Fruit fly (Drosophila melanogaster) whole organism, embryonic: ENCODE results near the gene CG31997.
A peak's percentile ranks its signal among the peaks of the same experiment; 100 is the strongest.

Source experiments
- Atf6 ChIP-seq: fragments of 200-800 bp; sonication (Bioruptor generic); IDR thresholded peaks from 2 replicates; pipeline ENCODE4 v1.3.6; 2022; ENCODE audit warnings: missing biosample characterization, missing genetic modification characterization
- BtbVII ChIP-seq: fragments of 200-800 bp; sonication (Bioruptor generic); optimal IDR thresholded peaks from 3 replicates; lab custom pipeline; 2017; ENCODE audit warnings: missing biosample characterization, mild to moderate bottlenecking, missing genetic modification characterization
- CG10147 ChIP-seq: fragments of 200-800 bp; sonication (Bioruptor generic); optimal IDR thresholded peaks from 2 replicates; lab custom pipeline; 2019; ENCODE audit warnings: missing biosample characterization, mild to moderate bottlenecking, missing genetic modification characterization, moderate library complexity
- CG10654 ChIP-seq: fragments of 200-800 bp; sonication (Bioruptor generic); optimal IDR thresholded peaks from 2 replicates; lab custom pipeline; 2016; ENCODE audit warnings: missing biosample characterization, missing genetic modification characterization
- CG10959 ChIP-seq: fragments of 200-800 bp; sonication (Bioruptor generic); IDR thresholded peaks from 2 replicates; pipeline ENCODE4 v1.3.6; 2022; ENCODE audit warnings: missing biosample characterization, missing genetic modification characterization
- CG1233 ChIP-seq: fragments of 200-800 bp; sonication (Bioruptor generic); optimal IDR thresholded peaks from 4 replicates; lab custom pipeline; 2018; ENCODE audit warnings: missing biosample characterization, mild to moderate bottlenecking, missing genetic modification characterization
- CG13296 ChIP-seq: fragments of 200-800 bp; sonication (Bioruptor generic); optimal IDR thresholded peaks from 3 replicates; lab custom pipeline; 2018; ENCODE audit warnings: missing biosample characterization, mild to moderate bottlenecking, missing genetic modification characterization
- CG13424 ChIP-seq: fragments of 200-800 bp; sonication (Bioruptor generic); optimal IDR thresholded peaks from 2 replicates; lab custom pipeline; 2019; ENCODE audit warnings: missing biosample characterization, mild to moderate bottlenecking, missing genetic modification characterization, moderate library complexity
- CG13624 ChIP-seq: fragments of 200-800 bp; sonication (Bioruptor generic); optimal IDR thresholded peaks from 2 replicates; lab custom pipeline; 2016; ENCODE audit warnings: missing biosample characterization, missing genetic modification characterization
- CG15696 ChIP-seq: fragments of 200-800 bp; sonication (Bioruptor generic); optimal IDR thresholded peaks from 2 replicates; lab custom pipeline; 2019; ENCODE audit warnings: missing biosample characterization, mild to moderate bottlenecking, missing genetic modification characterization, moderate library complexity
- CG16779 ChIP-seq: fragments of 200-800 bp; sonication (Bioruptor generic); IDR thresholded peaks from 2 replicates; pipeline ENCODE4 v1.3.6; 2022; ENCODE audit warnings: missing biosample characterization, missing genetic modification characterization
- CG16863 ChIP-seq: fragments of 200-800 bp; sonication (Bioruptor generic); optimal IDR thresholded peaks from 3 replicates; lab custom pipeline; 2016; ENCODE audit warnings: missing biosample characterization, missing genetic modification characterization
- CG17568 ChIP-seq: fragments of 200-800 bp; sonication (Bioruptor generic); optimal IDR thresholded peaks from 2 replicates; lab custom pipeline; 2018; ENCODE audit warnings: missing biosample characterization, mild to moderate bottlenecking, missing genetic modification characterization, moderate library complexity
- CG17829 ChIP-seq: fragments of 200-800 bp; optimal IDR thresholded peaks from 2 replicates; lab custom pipeline; 2019; ENCODE audit warnings: missing biosample characterization, mild to moderate bottlenecking, missing genetic modification characterization, moderate library complexity
- CG2202 ChIP-seq: fragments of 200-800 bp; sonication (Bioruptor generic); optimal IDR thresholded peaks from 2 replicates; lab custom pipeline; 2018; ENCODE audit warnings: missing biosample characterization, mild to moderate bottlenecking, missing genetic modification characterization
- CG3726 ChIP-seq: fragments of 200-800 bp; sonication (Bioruptor generic); IDR thresholded peaks from 3 replicates; pipeline ENCODE4, ENCODE4 v1.3.6; 2022; ENCODE audit warnings: missing biosample characterization, missing genetic modification characterization
- CG3847 ChIP-seq: fragments of 200-800 bp; sonication (Bioruptor generic); IDR thresholded peaks from 2 replicates; pipeline ENCODE4 v1.3.6; 2022; ENCODE audit warnings: missing biosample characterization, missing genetic modification characterization
- CG4730 ChIP-seq: fragments of 200-800 bp; sonication (Bioruptor generic); IDR thresholded peaks from 2 replicates; pipeline ENCODE4 v1.3.6; 2022; ENCODE audit warnings: missing biosample characterization, missing genetic modification characterization
- CG6765 ChIP-seq: fragments of 200-800 bp; sonication (Bioruptor generic); optimal IDR thresholded peaks from 3 replicates; lab custom pipeline; 2017; ENCODE audit warnings: missing biosample characterization, mild to moderate bottlenecking, missing genetic modification characterization
- CG7786 ChIP-seq: fragments of 200-800 bp; sonication (Bioruptor generic); optimal IDR thresholded peaks from 2 replicates; lab custom pipeline; 2016; ENCODE audit warnings: missing biosample characterization, missing genetic modification characterization
- CG7928 ChIP-seq: fragments of 200-800 bp; sonication (Bioruptor generic); optimal IDR thresholded peaks from 2 replicates; lab custom pipeline; 2017; ENCODE audit warnings: missing biosample characterization, mild to moderate bottlenecking, missing genetic modification characterization
- CG9437 ChIP-seq: fragments of 200-800 bp; sonication (Bioruptor generic); optimal IDR thresholded peaks from 2 replicates; lab custom pipeline; 2018; ENCODE audit warnings: missing biosample characterization, mild to moderate bottlenecking, missing genetic modification characterization
- Dp ChIP-seq: fragments of 200-800 bp; sonication (Bioruptor generic); optimal IDR thresholded peaks from 2 replicates; lab custom pipeline; 2018; ENCODE audit warnings: missing biosample characterization, mild to moderate bottlenecking, missing genetic modification characterization, moderate library complexity
- Fer3 ChIP-seq: fragments of 200-800 bp; sonication (Bioruptor generic); optimal IDR thresholded peaks from 2 replicates; lab custom pipeline; 2018; ENCODE audit warnings: missing biosample characterization, mild to moderate bottlenecking, missing genetic modification characterization, moderate library complexity
- HLH54F ChIP-seq: fragments of 200-800 bp; sonication (Bioruptor generic); optimal IDR thresholded peaks from 3 replicates; lab custom pipeline; 2016; ENCODE audit warnings: missing biosample characterization, missing genetic modification characterization
- Hmx ChIP-seq: fragments of 200-800 bp; sonication (Bioruptor generic); optimal IDR thresholded peaks from 2 replicates; lab custom pipeline; 2016; ENCODE audit warnings: missing biosample characterization, missing genetic modification characterization
- Hsf ChIP-seq: fragments of 200-800 bp; sonication (Bioruptor generic); optimal IDR thresholded peaks from 3 replicates; lab custom pipeline; 2016; ENCODE audit warnings: missing biosample characterization, missing genetic modification characterization
- Lim3 ChIP-seq: fragments of 200-800 bp; sonication (Bioruptor generic); IDR thresholded peaks from 2 replicates; pipeline ENCODE4 v1.3.6; 2022; ENCODE audit warnings: missing biosample characterization, missing genetic modification characterization
- Lpt ChIP-seq: fragments of >200 bp; optimal IDR thresholded peaks from 2 replicates; lab custom pipeline; 2018; ENCODE audit warnings: missing biosample characterization, missing genetic modification characterization
- MBD-R2 ChIP-seq: fragments of 200-800 bp; sonication (Bioruptor generic); IDR thresholded peaks from 2 replicates; pipeline ENCODE4 v1.3.6; 2022; ENCODE audit warnings: missing biosample characterization, missing genetic modification characterization
- MESR4 ChIP-seq: fragments of 200-800 bp; sonication (Bioruptor generic); optimal IDR thresholded peaks from 2 replicates; lab custom pipeline; 2018; ENCODE audit warnings: missing biosample characterization, mild to moderate bottlenecking, missing genetic modification characterization, moderate library complexity
- MTF-1 ChIP-seq: fragments of 200-800 bp; sonication (Bioruptor generic); optimal IDR thresholded peaks from 2 replicates; lab custom pipeline; 2018; ENCODE audit warnings: missing biosample characterization, mild to moderate bottlenecking, missing genetic modification characterization, borderline replicate concordance
- NK7.1 ChIP-seq: fragments of 200-800 bp; sonication (Bioruptor generic); optimal IDR thresholded peaks from 3 replicates; lab custom pipeline; 2016; ENCODE audit warnings: missing biosample characterization, missing genetic modification characterization
- Vsx1 ChIP-seq: fragments of 200-800 bp; sonication (Bioruptor generic); optimal IDR thresholded peaks from 2 replicates; lab custom pipeline; 2017; ENCODE audit warnings: missing biosample characterization, mild to moderate bottlenecking, missing genetic modification characterization, missing genetic modification reagents
- aop ChIP-seq: fragments of 200-800 bp; sonication (Bioruptor generic); IDR thresholded peaks from 2 replicates; pipeline ENCODE4 v1.3.6; 2022; ENCODE audit warnings: missing biosample characterization, missing genetic modification characterization
- az2 ChIP-seq: fragments of 200-800 bp; sonication (Bioruptor generic); optimal IDR thresholded peaks from 3 replicates; lab custom pipeline; 2016; ENCODE audit warnings: missing biosample characterization, missing genetic modification characterization
- bab2 ChIP-seq: fragments of 200-800 bp; sonication (Bioruptor generic); optimal IDR thresholded peaks from 2 replicates; lab custom pipeline; 2016; ENCODE audit warnings: missing biosample characterization, missing genetic modification characterization
- chn ChIP-seq: fragments of 200-800 bp; sonication (Bioruptor generic); optimal IDR thresholded peaks from 2 replicates; lab custom pipeline; 2016; ENCODE audit warnings: missing biosample characterization, missing genetic modification characterization
- corto ChIP-seq: fragments of 200-800 bp; sonication (Bioruptor generic); optimal IDR thresholded peaks from 2 replicates; lab custom pipeline; 2016; ENCODE audit warnings: missing biosample characterization, mild to moderate bottlenecking, missing genetic modification characterization, moderate library complexity
- exex ChIP-seq: fragments of 200-800 bp; sonication (Bioruptor generic); optimal IDR thresholded peaks from 4 replicates; lab custom pipeline; 2018; ENCODE audit warnings: missing biosample characterization, mild to moderate bottlenecking, missing genetic modification characterization, moderate library complexity
- h ChIP-seq: fragments of >200 bp; optimal IDR thresholded peaks from 2 replicates; lab custom pipeline; 2017
- mirr ChIP-seq: fragments of 200-800 bp; sonication (Bioruptor generic); optimal IDR thresholded peaks from 3 replicates; lab custom pipeline; 2018; ENCODE audit warnings: missing biosample characterization, mild to moderate bottlenecking, missing genetic modification characterization
- otp ChIP-seq: fragments of 200-800 bp; sonication (Bioruptor generic); IDR thresholded peaks from 3 replicates; pipeline ENCODE4, ENCODE4 v1.3.6; 2022; ENCODE audit warnings: missing biosample characterization, missing genetic modification characterization
- phol ChIP-seq: fragments of 200-800 bp; sonication (Bioruptor generic); optimal IDR thresholded peaks from 3 replicates; lab custom pipeline; 2018; ENCODE audit warnings: missing biosample characterization, mild to moderate bottlenecking, missing genetic modification characterization, moderate library complexity
- pnt ChIP-seq: fragments of 200-800 bp; sonication (Bioruptor generic); optimal IDR thresholded peaks from 3 replicates; lab custom pipeline; 2016; ENCODE audit warnings: missing biosample characterization, missing genetic modification characterization
- sc ChIP-seq, 3 experiments: fragments of >200 bp in 2 of 3; fragments of 200-800 bp in 1 of 3; sonication (Bioruptor generic) in 1 of 3; optimal IDR thresholded peaks; 2 replicates in 2 of 3; 3 replicates in 1 of 3; lab custom pipeline; 2017; ENCODE audit warnings: mild to moderate bottlenecking in 1 of 3, missing biosample characterization in 1 of 3, missing genetic modification characterization in 1 of 3, missing genetic modification reagents in 1 of 3
- scrt ChIP-seq: fragments of 200-800 bp; sonication (Bioruptor generic); optimal IDR thresholded peaks from 2 replicates; lab custom pipeline; 2018; ENCODE audit warnings: missing biosample characterization, mild to moderate bottlenecking, missing genetic modification characterization, moderate library complexity
- sob ChIP-seq: fragments of 200-800 bp; sonication (Bioruptor generic); IDR thresholded peaks from 2 replicates; pipeline ENCODE4 v1.3.6; 2022; ENCODE audit warnings: missing biosample characterization, missing genetic modification characterization
- sqz ChIP-seq: fragments of 200-800 bp; sonication (Bioruptor generic); optimal IDR thresholded peaks from 3 replicates; lab custom pipeline; 2018; ENCODE audit warnings: missing biosample characterization, mild to moderate bottlenecking, missing genetic modification characterization
- wek ChIP-seq: fragments of 200-800 bp; sonication (Bioruptor generic); optimal IDR thresholded peaks from 3 replicates; lab custom pipeline; 2018; ENCODE audit warnings: missing biosample characterization, mild to moderate bottlenecking, missing genetic modification characterization, moderate library complexity

Gene CG31997

dm6 chr4:179062-179919, 23.4 kb upstream of the CG31997 start, which contains the start of gene Arl4 (continued):
- TF ChIP-seq CG13624 = peak; percentile 45
- TF ChIP-seq exex = no peak
- TF ChIP-seq CG3726 = no peak
- TF ChIP-seq chn (GFP tag; lab: Kevin White, UChicago) = no peak
- no peak for TF ChIP-seq h (lab: Kevin White, UChicago)
- TF ChIP-seq sob (GFP tag; lab: Robert Waterston, UW) = no peak
- no peak for TF ChIP-seq sqz
- TF ChIP-seq CG4730 = no peak
- no peak for TF ChIP-seq CG17568 (GFP tag; lab: Kevin White, UChicago)
- no peak for TF ChIP-seq CG13296 (GFP tag; lab: Kevin White, UChicago)
- no peak for TF ChIP-seq mirr (GFP tag; lab: Kevin White, UChicago)
- no peak for TF ChIP-seq CG10959 (GFP tag; lab: Robert Waterston, UW)
- TF ChIP-seq CG13424 (tag; lab: Kevin White, UChicago) = peak; percentile 7
- no peak for TF ChIP-seq CG7786
- TF ChIP-seq wek = peak; percentile 30
- no peak for TF ChIP-seq CG3847
- no peak for TF ChIP-seq Lpt (GFP tag; lab: Kevin White, UChicago)
- no peak for TF ChIP-seq scrt (GFP tag; lab: Kevin White, UChicago)
- TF ChIP-seq BtbVII (GFP tag; lab: Kevin White, UChicago) = no peak
- TF ChIP-seq Fer3 (tag; lab: Kevin White, UChicago) = peak; percentile 22
- TF ChIP-seq Hmx (GFP tag; lab: Kevin White, UChicago) = no peak
- TF ChIP-seq MBD-R2 (GFP tag; lab: Robert Waterston, UW) = peak; percentile 31
- TF ChIP-seq Vsx1 (GFP tag; lab: Kevin White, UChicago) = no peak
- no peak for TF ChIP-seq HLH54F
- no peak for TF ChIP-seq NK7.1
- no peak for TF ChIP-seq CG2202 (tag; lab: Kevin White, UChicago)
- TF ChIP-seq otp (GFP tag; lab: Robert Waterston, UW) = no peak
- no peak for TF ChIP-seq CG16779
- no peak for TF ChIP-seq CG16863 (GFP tag; lab: Kevin White, UChicago)
- no peak for TF ChIP-seq CG1233 (GFP tag; lab: Kevin White, UChicago)
- TF ChIP-seq az2 (GFP tag; lab: Kevin White, UChicago) = no peak
- no peak for TF ChIP-seq bab2 (GFP tag; lab: Kevin White, UChicago)
- TF ChIP-seq CG7928 (GFP tag; lab: Kevin White, UChicago) = no peak
- no peak for TF ChIP-seq Hsf (GFP tag; lab: Kevin White, UChicago)
- no peak for TF ChIP-seq aop (GFP tag; lab: Robert Waterston, UW)
- no peak for TF ChIP-seq CG6765 (GFP tag; lab: Kevin White, UChicago)
- no peak for TF ChIP-seq Dp (GFP tag; lab: Kevin White, UChicago)
- no peak for TF ChIP-seq CG10147 (GFP tag; lab: Kevin White, UChicago)
- TF ChIP-seq MTF-1 (GFP tag; lab: Kevin White, UChicago) = no peak
- TF ChIP-seq MESR4 (GFP tag; lab: Kevin White, UChicago) = peak; percentile 75
- TF ChIP-seq phol (tag; lab: Kevin White, UChicago) = peak; percentile 67
- no peak for TF ChIP-seq Atf6 (GFP tag; lab: Robert Waterston, UW)
- TF ChIP-seq CG9437 (GFP tag; lab: Kevin White, UChicago) = no peak
- no peak for TF ChIP-seq pnt
- TF ChIP-seq CG17829 (tag; lab: Kevin White, UChicago) = no peak
- no peak for TF ChIP-seq Lim3 (GFP tag; lab: Robert Waterston, UW)
- no peak for TF ChIP-seq sc (optimal IDR thresholded peaks at IDR 0.05; lab: Kevin White, UChicago)
- TF ChIP-seq sc (GFP tag; optimal IDR thresholded peaks at IDR 0.05; lab: Kevin White, UChicago) = no peak
- no peak for TF ChIP-seq CG10654 (GFP tag; lab: Kevin White, UChicago)
- TF ChIP-seq corto (GFP tag; lab: Kevin White, UChicago) = no peak
- no peak for TF ChIP-seq CG15696 (tag; lab: Kevin White, UChicago)
